Worm (Caenorhabditis elegans): Measurements from ENCODE around the gene ndx-3.

- TF ChIP-seq nhr-76 (tag; optimal IDR thresholded peaks at IDR 0.05) = no peak
- no peak for TF ChIP-seq pha-4 (tag; optimal IDR thresholded peaks at IDR 0.05)
- TF ChIP-seq elt-1 (tag; optimal IDR thresholded peaks at IDR 0.05; ENCODE audit: borderline replicate concordance, insufficient read depth) = no peak
- no peak for TF ChIP-seq ceh-43 (GFP tag; optimal IDR thresholded peaks at IDR 0.05)
- no peak for TF ChIP-seq mep-1 (tag; optimal IDR thresholded peaks at IDR 0.05)
- TF ChIP-seq lin-13 (tag; optimal IDR thresholded peaks at IDR 0.05) = no peak
- TF ChIP-seq flh-1 (GFP tag; optimal IDR thresholded peaks at IDR 0.05) = no peak
These were observed 3.9 kb upstream of the ndx-3 start, which contains the start of the genes try-1 and zyg-12 for ce11 chrII:4949380-4949950.

All from whole organism, mixed stage, embryonic.